Worm (Caenorhabditis elegans) whole organism, L3 larva: ENCODE data around the gene dmsr-3.

Experiments used
- elt-3 ChIP-seq, 3 experiments: fragments of 150-350 bp in 1 of 3; sonication (generic microtip) in 2 of 3; optimal IDR thresholded peaks; 2 replicates in 2 of 3; 4 replicates in 1 of 3; lab custom pipeline; 2014 to 2017; ENCODE audit warnings: missing biosample characterization in 3 of 3, missing genetic modification characterization in 3 of 3
- fkh-10 ChIP-seq: sonication (generic microtip); optimal IDR thresholded peaks from 2 replicates; lab custom pipeline; 2017; ENCODE audit warnings: missing biosample characterization, missing genetic modification reagents, missing genetic modification characterization
- nhr-12 ChIP-seq: fragments of 150-350 bp; optimal IDR thresholded peaks from 2 replicates; lab custom pipeline; 2014; ENCODE audit warnings: missing biosample characterization, missing genetic modification characterization
- nhr-77 ChIP-seq: fragments of 150-350 bp; optimal IDR thresholded peaks from 2 replicates; lab custom pipeline; 2014; ENCODE audit warnings: missing biosample characterization, missing genetic modification characterization
- pha-4 ChIP-seq: fragments of 150-350 bp; optimal IDR thresholded peaks from 2 replicates; lab custom pipeline; 2014; ENCODE audit warnings: missing biosample characterization, missing genetic modification reagents, missing genetic modification characterization
- unc-62 ChIP-seq: fragments of 150-350 bp; sonication (generic microtip); optimal IDR thresholded peaks from 4 replicates; lab custom pipeline; 2014; ENCODE audit warnings: missing biosample characterization, missing genetic modification reagents, missing genetic modification characterization
- ztf-11 ChIP-seq: fragments of 150-350 bp; optimal IDR thresholded peaks from 2 replicates; lab custom pipeline; 2014; ENCODE audit warnings: missing biosample characterization, missing genetic modification characterization

ce11 chrII:13326478-13326877 is 29.5 kb downstream of the dmsr-3 start:
- TF ChIP-seq nhr-12 (tag; lab: Kevin White, UChicago): no peak
- TF ChIP-seq unc-62 (GFP tag; lab: Kevin White, UChicago): no peak
- no peak for TF ChIP-seq ztf-11 (tag; lab: Kevin White, UChicago)
- TF ChIP-seq elt-3 (tag; optimal IDR thresholded peaks at IDR 0.05; lab: Kevin White, UChicago): no peak
- TF ChIP-seq pha-4 (tag; lab: Kevin White, UChicago): no peak
- no peak for TF ChIP-seq fkh-10
- no peak for TF ChIP-seq nhr-77
